Fruit fly (Drosophila melanogaster) whole organism, embryonic: ENCODE data around the gene AIMP2.

Experiments used
- BEAF-32 ChIP-seq: fragments of 200-800 bp; sonication (Bioruptor generic); optimal IDR thresholded peaks from 3 replicates; lab custom pipeline; 2017; ENCODE audit warnings: missing biosample characterization, missing genetic modification characterization, mild to moderate bottlenecking, moderate library complexity, missing genetic modification reagents
- C15 ChIP-seq: fragments of 200-800 bp; sonication (Bioruptor generic); IDR thresholded peaks from 3 replicates; pipeline ENCODE4 v1.3.6; 2022; ENCODE audit warnings: missing biosample characterization, missing genetic modification characterization
- CG14860 ChIP-seq: fragments of 200-800 bp; sonication (Bioruptor generic); IDR thresholded peaks from 3 replicates; pipeline ENCODE4 v1.3.6; 2022; ENCODE audit warnings: missing biosample characterization, missing genetic modification characterization; ENCODE audit not compliant: partially characterized antibody
- CG1602 ChIP-seq: fragments of 200-800 bp; sonication (Bioruptor generic); optimal IDR thresholded peaks from 3 replicates; lab custom pipeline; 2016; ENCODE audit warnings: missing biosample characterization, missing genetic modification characterization
- CG1603 ChIP-seq: fragments of 200-800 bp; sonication (Bioruptor generic); optimal IDR thresholded peaks from 2 replicates; lab custom pipeline; 2019; ENCODE audit warnings: missing biosample characterization, mild to moderate bottlenecking, missing genetic modification characterization, moderate library complexity
- CG1647 ChIP-seq: fragments of 200-800 bp; sonication (Bioruptor generic); optimal IDR thresholded peaks from 3 replicates; lab custom pipeline; 2016; ENCODE audit warnings: missing biosample characterization, missing genetic modification characterization
- CG17568 ChIP-seq: fragments of 200-800 bp; sonication (Bioruptor generic); optimal IDR thresholded peaks from 2 replicates; lab custom pipeline; 2018; ENCODE audit warnings: missing biosample characterization, mild to moderate bottlenecking, missing genetic modification characterization, moderate library complexity
- CG18262 ChIP-seq: fragments of 200-800 bp; optimal IDR thresholded peaks from 3 replicates; lab custom pipeline; 2019; ENCODE audit warnings: missing biosample characterization, mild to moderate bottlenecking, missing genetic modification characterization, moderate library complexity
- CG3163 ChIP-seq: fragments of 200-800 bp; sonication (Bioruptor generic); optimal IDR thresholded peaks from 3 replicates; lab custom pipeline; 2016; ENCODE audit warnings: missing biosample characterization, missing genetic modification characterization
- CG32532 ChIP-seq: fragments of 200-800 bp; sonication (Bioruptor generic); IDR thresholded peaks from 2 replicates; pipeline ENCODE4 v1.3.6; 2022; ENCODE audit warnings: missing biosample characterization, missing genetic modification characterization
- CG3995 ChIP-seq: fragments of 200-800 bp; sonication (Bioruptor generic); optimal IDR thresholded peaks from 3 replicates; lab custom pipeline; 2016; ENCODE audit warnings: missing biosample characterization, missing genetic modification characterization
- CG4404 ChIP-seq: fragments of 200-800 bp; sonication (Bioruptor generic); IDR thresholded peaks from 2 replicates; pipeline ENCODE4 v1.3.6; 2022; ENCODE audit warnings: missing biosample characterization, missing genetic modification characterization
- CG6791 ChIP-seq: fragments of 200-800 bp; sonication (Bioruptor generic); IDR thresholded peaks from 3 replicates; pipeline ENCODE4 v1.3.6; 2022; ENCODE audit warnings: missing biosample characterization, missing genetic modification characterization; ENCODE audit not compliant: partially characterized antibody
- CG7786 ChIP-seq: fragments of 200-800 bp; sonication (Bioruptor generic); optimal IDR thresholded peaks from 2 replicates; lab custom pipeline; 2016; ENCODE audit warnings: missing biosample characterization, missing genetic modification characterization
- CG7928 ChIP-seq: fragments of 200-800 bp; sonication (Bioruptor generic); optimal IDR thresholded peaks from 2 replicates; lab custom pipeline; 2017; ENCODE audit warnings: missing biosample characterization, mild to moderate bottlenecking, missing genetic modification characterization
- CG7987 ChIP-seq: fragments of 200-800 bp; sonication (Bioruptor generic); optimal IDR thresholded peaks from 2 replicates; lab custom pipeline; 2018; ENCODE audit warnings: missing biosample characterization, mild to moderate bottlenecking, missing genetic modification characterization, moderate library complexity
- CG8290 ChIP-seq, 3 experiments: fragments of 200-800 bp; sonication (Bioruptor generic); optimal IDR thresholded peaks; 2 replicates each; lab custom pipeline; 2016 to 2019; ENCODE audit warnings: missing biosample characterization in 3 of 3, missing genetic modification characterization in 3 of 3, mild to moderate bottlenecking in 2 of 3, moderate library complexity in 1 of 3
- CG8765 ChIP-seq: fragments of 200-800 bp; sonication (Bioruptor generic); IDR thresholded peaks from 2 replicates; pipeline ENCODE4 v1.3.6; 2022; ENCODE audit warnings: missing biosample characterization, missing genetic modification characterization
- CoRest ChIP-seq: fragments of 200-800 bp; sonication (Bioruptor generic); optimal IDR thresholded peaks from 3 replicates; lab custom pipeline; 2018; ENCODE audit warnings: missing biosample characterization, mild to moderate bottlenecking, missing genetic modification characterization, moderate library complexity
- D ChIP-seq, 2 experiments: fragments of 200-800 bp in 1 of 2; fragments of >200 bp in 1 of 2; sonication (Bioruptor generic) in 1 of 2; optimal IDR thresholded peaks; 2 replicates in 1 of 2; 3 replicates in 1 of 2; lab custom pipeline; 2017; ENCODE audit warnings: mild to moderate bottlenecking in 1 of 2, missing biosample characterization in 1 of 2, missing genetic modification characterization in 1 of 2, missing genetic modification reagents in 1 of 2
- Dbx ChIP-seq: fragments of 200-800 bp; sonication (Bioruptor generic); IDR thresholded peaks from 3 replicates; pipeline ENCODE4 v1.3.6; 2022; ENCODE audit warnings: missing biosample characterization, missing genetic modification characterization
- Dp ChIP-seq: fragments of 200-800 bp; sonication (Bioruptor generic); optimal IDR thresholded peaks from 2 replicates; lab custom pipeline; 2018; ENCODE audit warnings: missing biosample characterization, mild to moderate bottlenecking, missing genetic modification characterization, moderate library complexity
- Fer1 ChIP-seq: fragments of 200-800 bp; sonication (Bioruptor generic); optimal IDR thresholded peaks from 2 replicates; lab custom pipeline; 2017; ENCODE audit warnings: missing biosample characterization, mild to moderate bottlenecking, missing genetic modification characterization
- Hey ChIP-seq: fragments of 200-800 bp; sonication (Bioruptor generic); optimal IDR thresholded peaks from 3 replicates; lab custom pipeline; 2018; ENCODE audit warnings: missing biosample characterization, mild to moderate bottlenecking, missing genetic modification characterization
- Hr3 ChIP-seq: fragments of 200-800 bp; sonication (Bioruptor generic); optimal IDR thresholded peaks from 3 replicates; lab custom pipeline; 2016; ENCODE audit warnings: missing biosample characterization, missing genetic modification characterization
- Lim3 ChIP-seq: fragments of 200-800 bp; sonication (Bioruptor generic); IDR thresholded peaks from 2 replicates; pipeline ENCODE4 v1.3.6; 2022; ENCODE audit warnings: missing biosample characterization, missing genetic modification characterization
- Oli ChIP-seq: fragments of 200-800 bp; sonication (Bioruptor generic); optimal IDR thresholded peaks from 2 replicates; lab custom pipeline; 2018; ENCODE audit warnings: missing biosample characterization, mild to moderate bottlenecking, missing genetic modification characterization, moderate library complexity
- ac ChIP-seq: fragments of 200-800 bp; sonication (Bioruptor generic); optimal IDR thresholded peaks from 3 replicates; lab custom pipeline; 2017; ENCODE audit warnings: missing biosample characterization, mild to moderate bottlenecking, missing genetic modification characterization
- ap ChIP-seq: fragments of 200-800 bp; sonication (Bioruptor generic); IDR thresholded peaks from 2 replicates; pipeline ENCODE4 v1.3.6; 2022; ENCODE audit warnings: missing biosample characterization, missing genetic modification characterization
- ase ChIP-seq: fragments of 200-800 bp; sonication (Bioruptor generic); IDR thresholded peaks from 3 replicates; pipeline ENCODE4 v1.3.6; 2022; ENCODE audit warnings: missing biosample characterization, missing genetic modification characterization
- br ChIP-seq: fragments of >200 bp; optimal IDR thresholded peaks from 2 replicates; lab custom pipeline; 2017
- chif ChIP-seq, 2 experiments: fragments of 200-800 bp; sonication (Bioruptor generic); optimal IDR thresholded peaks; 3 replicates each; lab custom pipeline; 2016; ENCODE audit warnings: missing biosample characterization in 2 of 2, missing genetic modification characterization in 2 of 2
- dysf ChIP-seq: fragments of 200-800 bp; sonication (Bioruptor generic); IDR thresholded peaks from 3 replicates; pipeline ENCODE4 v1.3.6; 2022; ENCODE audit warnings: missing biosample characterization, missing genetic modification characterization
- eyg ChIP-seq: fragments of 200-800 bp; sonication (Bioruptor generic); optimal IDR thresholded peaks from 3 replicates; lab custom pipeline; 2016; ENCODE audit warnings: missing biosample characterization, missing genetic modification characterization
- fd3F ChIP-seq: fragments of 200-800 bp; sonication (Bioruptor generic); optimal IDR thresholded peaks from 2 replicates; lab custom pipeline; 2018; ENCODE audit warnings: missing biosample characterization, mild to moderate bottlenecking, missing genetic modification characterization, moderate library complexity
- gce ChIP-seq: fragments of 200-800 bp; sonication (Bioruptor generic); IDR thresholded peaks from 3 replicates; pipeline ENCODE4 v1.3.6; 2022; ENCODE audit warnings: missing biosample characterization, missing genetic modification characterization
- insv ChIP-seq, 2 experiments: fragments of 200-800 bp; sonication (Bioruptor generic); optimal IDR thresholded peaks; 3 replicates each; lab custom pipeline; 2016 to 2018; ENCODE audit warnings: missing biosample characterization in 2 of 2, missing genetic modification characterization in 2 of 2
- org-1 ChIP-seq: fragments of 200-800 bp; sonication (Bioruptor generic); optimal IDR thresholded peaks from 2 replicates; lab custom pipeline; 2017; ENCODE audit warnings: missing biosample characterization, missing genetic modification characterization
- pho ChIP-seq: fragments of 200-800 bp; sonication (Bioruptor generic); optimal IDR thresholded peaks from 2 replicates; lab custom pipeline; 2016; ENCODE audit warnings: missing biosample characterization, missing genetic modification characterization
- ro ChIP-seq: fragments of 200-800 bp; sonication (Bioruptor generic); IDR thresholded peaks from 2 replicates; pipeline ENCODE4 v1.3.6; 2022; ENCODE audit warnings: missing biosample characterization, missing genetic modification characterization
- schlank ChIP-seq: fragments of 200-800 bp; sonication (Bioruptor generic); optimal IDR thresholded peaks from 2 replicates; lab custom pipeline; 2018; ENCODE audit warnings: missing biosample characterization, mild to moderate bottlenecking, missing genetic modification characterization
- sd ChIP-seq: fragments of 200-800 bp; sonication (Bioruptor generic); optimal IDR thresholded peaks from 3 replicates; lab custom pipeline; 2018; ENCODE audit warnings: missing biosample characterization, mild to moderate bottlenecking, missing genetic modification characterization, moderate library complexity
- seq ChIP-seq: fragments of 200-800 bp; sonication (Bioruptor generic); IDR thresholded peaks from 2 replicates; pipeline ENCODE4 v1.3.6; 2022; ENCODE audit warnings: missing biosample characterization, missing genetic modification characterization
- sim ChIP-seq: fragments of 200-800 bp; sonication (Bioruptor generic); IDR thresholded peaks from 2 replicates; pipeline ENCODE4 v1.3.6; 2022; ENCODE audit warnings: missing biosample characterization, missing genetic modification characterization
- sima ChIP-seq: fragments of 200-800 bp; sonication (Bioruptor generic); optimal IDR thresholded peaks from 2 replicates; lab custom pipeline; 2016; ENCODE audit warnings: missing biosample characterization, missing genetic modification characterization
- slou ChIP-seq: fragments of 200-800 bp; sonication (Bioruptor generic); optimal IDR thresholded peaks from 3 replicates; lab custom pipeline; 2016; ENCODE audit warnings: missing biosample characterization, missing genetic modification characterization
- sob ChIP-seq: fragments of 200-800 bp; sonication (Bioruptor generic); IDR thresholded peaks from 2 replicates; pipeline ENCODE4 v1.3.6; 2022; ENCODE audit warnings: missing biosample characterization, missing genetic modification characterization
- sqz ChIP-seq: fragments of 200-800 bp; sonication (Bioruptor generic); optimal IDR thresholded peaks from 3 replicates; lab custom pipeline; 2018; ENCODE audit warnings: missing biosample characterization, mild to moderate bottlenecking, missing genetic modification characterization
- tll ChIP-seq, 2 experiments: fragments of 200-800 bp in 1 of 2; fragments of >200 bp in 1 of 2; sonication (Bioruptor generic) in 1 of 2; optimal IDR thresholded peaks; 2 replicates each; lab custom pipeline; 2017 to 2019; ENCODE audit warnings: missing biosample characterization in 2 of 2, missing genetic modification characterization in 2 of 2, mild to moderate bottlenecking in 1 of 2, moderate library complexity in 1 of 2
- toy ChIP-seq: fragments of 200-800 bp; sonication (Bioruptor generic); IDR thresholded peaks from 2 replicates; pipeline ENCODE4 v1.3.6; 2022; ENCODE audit warnings: missing biosample characterization, missing genetic modification characterization

The AIMP2 gene

DNA sequence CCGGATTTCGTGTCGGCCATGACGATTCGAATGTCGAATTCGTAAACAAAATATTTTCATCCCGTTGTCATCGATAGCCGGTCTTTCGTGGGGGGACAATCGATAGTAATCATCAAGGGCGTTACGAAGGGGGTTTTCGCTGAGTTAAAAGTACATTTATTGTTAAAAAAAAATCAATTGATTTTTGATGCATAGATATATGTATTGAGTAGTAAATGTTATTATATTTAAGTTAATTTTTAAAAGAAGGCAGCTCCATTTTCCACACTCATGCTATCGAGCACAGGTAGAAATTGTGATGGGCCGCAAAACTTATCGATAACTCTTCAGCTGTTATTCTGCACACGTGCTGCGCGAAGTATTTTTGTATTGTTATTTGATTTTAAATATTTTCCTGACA, 3.0 kb upstream of the AIMP2 start, which contains the start of the genes mrn and CG12301 (continued):
- 0 out of 2 replicates have a peak, but pooled peaks have one; percentile 39 for TF ChIP-seq toy (GFP tag; lab: Robert Waterston, UW)
- peak; percentile 49 to 55 for TF ChIP-seq chif (GFP tag; optimal IDR thresholded peaks at IDR 0.05; lab: Kevin White, UChicago)
- no peak; the same call in 1 of the 2 replicates for TF ChIP-seq ro (GFP tag; lab: Robert Waterston, UW)
- peak; percentile 79 for TF ChIP-seq slou (GFP tag; lab: Kevin White, UChicago)
- TF ChIP-seq sd (tag; lab: Kevin White, UChicago) = peak; percentile 91
- no peak for TF ChIP-seq CG3163 (GFP tag; lab: Kevin White, UChicago)
- TF ChIP-seq CG18262 = peak; percentile 83
- TF ChIP-seq sim = peak; percentile 46; the same call in 1 of the 2 replicates
- peak; percentile 68; the same call in 1 of the 3 replicates for TF ChIP-seq C15 (GFP tag; lab: Robert Waterston, UW)
- no peak for TF ChIP-seq Lim3 (GFP tag; lab: Robert Waterston, UW)
- peak; percentile 90 for TF ChIP-seq CG4404 (GFP tag; lab: Robert Waterston, UW)
- peak; percentile 77 for TF ChIP-seq pho (GFP tag; lab: Kevin White, UChicago)
- TF ChIP-seq sima (GFP tag; lab: Kevin White, UChicago) = no peak
- TF ChIP-seq CG7786 (GFP tag; lab: Kevin White, UChicago) = peak; percentile 44
- peak; percentile 42 for TF ChIP-seq CG1647 (GFP tag; lab: Kevin White, UChicago)
- peak; percentile 23 for TF ChIP-seq eyg
- peak; percentile 97 for TF ChIP-seq Dbx
- TF ChIP-seq ap (GFP tag; lab: Robert Waterston, UW) = peak; percentile 68
- TF ChIP-seq sob (GFP tag; lab: Robert Waterston, UW) = peak; percentile 99
- no peak for TF ChIP-seq Oli (tag; lab: Kevin White, UChicago)
- no peak for TF ChIP-seq CG1603
- TF ChIP-seq CoRest (tag; lab: Kevin White, UChicago) = no peak
- peak; percentile 74 for TF ChIP-seq CG7987 (GFP tag; lab: Kevin White, UChicago)
- TF ChIP-seq Hr3 (GFP tag; lab: Kevin White, UChicago) = peak; percentile 68
- no peak for TF ChIP-seq D (optimal IDR thresholded peaks at IDR 0.05; lab: Kevin White, UChicago)
- no peak for TF ChIP-seq D (GFP tag; optimal IDR thresholded peaks at IDR 0.05; lab: Kevin White, UChicago)
- TF ChIP-seq CG1602 (GFP tag; lab: Kevin White, UChicago) = peak; percentile 57
- peak; percentile 58 for TF ChIP-seq Dp
- TF ChIP-seq CG3995 (GFP tag; lab: Kevin White, UChicago) = peak; percentile 68
- no peak for TF ChIP-seq CG17568
- no peak for TF ChIP-seq tll (GFP tag; optimal IDR thresholded peaks at IDR 0.05; lab: Kevin White, UChicago)
- TF ChIP-seq Hey (tag; lab: Kevin White, UChicago) = no peak
- TF ChIP-seq BEAF-32 (GFP tag; lab: Kevin White, UChicago) = peak; percentile 97
- TF ChIP-seq br (lab: Kevin White, UChicago) = no peak
- peak; percentile 95 for TF ChIP-seq CG14860 (GFP tag; lab: Robert Waterston, UW)
- peak; percentile 76 for TF ChIP-seq Fer1 (GFP tag; lab: Kevin White, UChicago)
- TF ChIP-seq fd3F (GFP tag; lab: Kevin White, UChicago) = peak; percentile 50
- peak; percentile 95 for TF ChIP-seq CG8765 (GFP tag; lab: Robert Waterston, UW)
- no peak for TF ChIP-seq org-1 (GFP tag; lab: Kevin White, UChicago)
- peak; percentile 94 for TF ChIP-seq CG32532 (GFP tag; lab: Robert Waterston, UW)
- TF ChIP-seq ase = peak; percentile 95
- no peak for TF ChIP-seq schlank (tag; lab: Kevin White, UChicago)
- no peak for TF ChIP-seq CG7928
- peak; percentile 96 for TF ChIP-seq dysf
- TF ChIP-seq ac = no peak
- peak; percentile 83; the same call in 2 of the 3 replicates for TF ChIP-seq gce (GFP tag; lab: Robert Waterston, UW)
- no peak for TF ChIP-seq sqz (GFP tag; lab: Kevin White, UChicago)
- no peak for TF ChIP-seq seq (GFP tag; lab: Robert Waterston, UW)
- TF ChIP-seq CG8290 (GFP tag; optimal IDR thresholded peaks at IDR 0.05; lab: Kevin White, UChicago) = no peak
- TF ChIP-seq CG8290 (tag; optimal IDR thresholded peaks at IDR 0.05; lab: Kevin White, UChicago) = no peak
- TF ChIP-seq CG6791 (GFP tag; lab: Robert Waterston, UW) = peak; percentile 84
- peak in 1 of 2 experiments; percentile 60 for TF ChIP-seq insv (GFP tag; optimal IDR thresholded peaks at IDR 0.05; lab: Kevin White, UChicago)
